Fruit fly (Drosophila melanogaster) whole organism, prepupa: ENCODE results near the gene CG13713.
A peak's percentile ranks its signal among the peaks of the same experiment; 100 is the strongest.

Experiments
- CG10631 ChIP-seq: fragments of 200-800 bp; sonication (Bioruptor generic); optimal IDR thresholded peaks from 2 replicates; lab custom pipeline; 2016; ENCODE audit warnings: missing biosample characterization, missing genetic modification characterization
- CG10669 ChIP-seq: fragments of 200-800 bp; sonication (Bioruptor generic); optimal IDR thresholded peaks from 3 replicates; lab custom pipeline; 2018; ENCODE audit warnings: missing biosample characterization, mild to moderate bottlenecking, missing genetic modification characterization, moderate library complexity
- CG11762 ChIP-seq: fragments of 200-800 bp; sonication (Bioruptor generic); optimal IDR thresholded peaks from 3 replicates; lab custom pipeline; 2016; ENCODE audit warnings: missing biosample characterization, missing genetic modification characterization; ENCODE audit not compliant: insufficient read depth
- CG11902 ChIP-seq: fragments of 200-800 bp; sonication (Bioruptor generic); optimal IDR thresholded peaks from 3 replicates; lab custom pipeline; 2016; ENCODE audit warnings: missing biosample characterization, missing genetic modification characterization
- CG15336 ChIP-seq: fragments of 200-800 bp; sonication (Bioruptor generic); IDR thresholded peaks from 2 replicates; pipeline ENCODE4 v1.3.6; 2022; ENCODE audit warnings: missing biosample characterization, missing genetic modification characterization
- CG1621 ChIP-seq: fragments of 200-800 bp; sonication (Bioruptor generic); optimal IDR thresholded peaks from 3 replicates; lab custom pipeline; 2018; ENCODE audit warnings: missing biosample characterization, mild to moderate bottlenecking, missing genetic modification characterization
- CG16779 ChIP-seq: fragments of 200-800 bp; sonication (Bioruptor generic); optimal IDR thresholded peaks from 3 replicates; lab custom pipeline; 2017; ENCODE audit warnings: missing biosample characterization, mild to moderate bottlenecking, missing genetic modification characterization
- CG32006 ChIP-seq: fragments of 200-800 bp; sonication (Bioruptor generic); optimal IDR thresholded peaks from 3 replicates; lab custom pipeline; 2017; ENCODE audit warnings: missing biosample characterization, mild to moderate bottlenecking, missing genetic modification characterization
- CG34406 ChIP-seq: fragments of 200-800 bp; sonication (Bioruptor generic); optimal IDR thresholded peaks from 3 replicates; lab custom pipeline; 2016; ENCODE audit warnings: missing biosample characterization, missing genetic modification characterization
- CG6163 ChIP-seq: fragments of 200-800 bp; sonication (Bioruptor generic); IDR thresholded peaks from 3 replicates; pipeline ENCODE4 v1.3.6; 2022; ENCODE audit warnings: missing biosample characterization, missing genetic modification characterization
- CG6792 ChIP-seq: fragments of 200-800 bp; sonication (Bioruptor generic); optimal IDR thresholded peaks from 3 replicates; lab custom pipeline; 2016; ENCODE audit warnings: missing biosample characterization, missing genetic modification characterization
- CG6854 ChIP-seq: fragments of 200-800 bp; sonication (Bioruptor generic); optimal IDR thresholded peaks from 2 replicates; lab custom pipeline; 2017; ENCODE audit warnings: missing biosample characterization, mild to moderate bottlenecking, missing genetic modification characterization
- CG7368 ChIP-seq: fragments of 200-800 bp; sonication (Bioruptor generic); optimal IDR thresholded peaks from 3 replicates; lab custom pipeline; 2016; ENCODE audit warnings: missing biosample characterization, missing genetic modification characterization
- CG8119 ChIP-seq: fragments of 200-800 bp; sonication (Bioruptor generic); IDR thresholded peaks from 3 replicates; pipeline ENCODE4 v1.3.6; 2022; ENCODE audit warnings: missing biosample characterization, missing genetic modification characterization
- CG9139 ChIP-seq: fragments of 200-800 bp; sonication (Bioruptor generic); optimal IDR thresholded peaks from 3 replicates; lab custom pipeline; 2017; ENCODE audit warnings: missing biosample characterization, mild to moderate bottlenecking, missing genetic modification characterization
- Eip75B ChIP-seq: fragments of 200-800 bp; sonication (Bioruptor generic); optimal IDR thresholded peaks from 3 replicates; lab custom pipeline; 2016; ENCODE audit warnings: missing biosample characterization, missing genetic modification characterization
- Eip78C ChIP-seq: fragments of 200-800 bp; sonication (Bioruptor generic); peaks from one replicate; lab custom pipeline; 2016; ENCODE audit warnings: missing biosample characterization, missing genetic modification characterization
- Eip93F ChIP-seq: fragments of 200-800 bp; sonication (Bioruptor generic); optimal IDR thresholded peaks from 2 replicates; lab custom pipeline; 2016; ENCODE audit warnings: missing biosample characterization, mild to moderate bottlenecking, missing genetic modification characterization
- Ets21C ChIP-seq: fragments of 200-800 bp; sonication (Bioruptor generic); optimal IDR thresholded peaks from 3 replicates; lab custom pipeline; 2016; ENCODE audit warnings: missing biosample characterization, missing genetic modification characterization
- Ets96B ChIP-seq: fragments of 200-800 bp; optimal IDR thresholded peaks from 2 replicates; lab custom pipeline; 2019; ENCODE audit warnings: missing biosample characterization, mild to moderate bottlenecking, missing genetic modification characterization, moderate library complexity
- Gug ChIP-seq: fragments of 200-800 bp; sonication (Bioruptor generic); IDR thresholded peaks from 2 replicates; pipeline ENCODE4 v1.3.6; 2022; ENCODE audit warnings: missing biosample characterization, missing genetic modification characterization
- Hr38 ChIP-seq: sonication (Bioruptor generic); optimal IDR thresholded peaks from 2 replicates; lab custom pipeline; 2016; ENCODE audit warnings: missing biosample characterization, missing genetic modification characterization
- Lpt ChIP-seq: fragments of 200-800 bp; sonication (Bioruptor generic); optimal IDR thresholded peaks from 3 replicates; lab custom pipeline; 2016; ENCODE audit warnings: missing biosample characterization, missing genetic modification characterization
- OdsH ChIP-seq: fragments of 200-800 bp; sonication (Bioruptor generic); optimal IDR thresholded peaks from 3 replicates; lab custom pipeline; 2016; ENCODE audit warnings: missing biosample characterization, missing genetic modification characterization
- Sox102F ChIP-seq: fragments of 200-800 bp; sonication (Bioruptor generic); optimal IDR thresholded peaks from 2 replicates; lab custom pipeline; 2016; ENCODE audit warnings: missing biosample characterization, mild to moderate bottlenecking, missing genetic modification characterization
- Sox14 ChIP-seq: fragments of 200-800 bp; sonication (Bioruptor generic); optimal IDR thresholded peaks from 3 replicates; lab custom pipeline; 2016; ENCODE audit warnings: missing biosample characterization, missing genetic modification characterization
- achi ChIP-seq: fragments of 200-800 bp; sonication (Bioruptor generic); optimal IDR thresholded peaks from 3 replicates; lab custom pipeline; 2016; ENCODE audit warnings: missing biosample characterization, missing genetic modification characterization
- acj6 ChIP-seq: fragments of 200-800 bp; sonication (Bioruptor generic); optimal IDR thresholded peaks from 3 replicates; lab custom pipeline; 2016; ENCODE audit warnings: missing biosample characterization, missing genetic modification characterization
- dsx ChIP-seq: fragments of 200-800 bp; optimal IDR thresholded peaks from 3 replicates; lab custom pipeline; 2019; ENCODE audit warnings: missing biosample characterization, mild to moderate bottlenecking, missing genetic modification characterization, moderate library complexity; ENCODE audit not compliant: poor library complexity, severe bottlenecking
- eg ChIP-seq: fragments of 200-800 bp; sonication (Bioruptor generic); IDR thresholded peaks from 3 replicates; pipeline ENCODE4 v1.3.6; 2022; ENCODE audit warnings: missing biosample characterization, missing genetic modification characterization
- esn ChIP-seq: fragments of 200-800 bp; sonication (Bioruptor generic); optimal IDR thresholded peaks from 2 replicates; lab custom pipeline; 2016; ENCODE audit warnings: missing biosample characterization, mild to moderate bottlenecking, missing genetic modification characterization, moderate library complexity
- fd59A ChIP-seq: fragments of 200-800 bp; sonication (Bioruptor generic); optimal IDR thresholded peaks from 2 replicates; lab custom pipeline; 2017; ENCODE audit warnings: missing biosample characterization, mild to moderate bottlenecking, missing genetic modification characterization, missing genetic modification reagents
- fd85E ChIP-seq: fragments of 200-800 bp; sonication (Bioruptor generic); optimal IDR thresholded peaks from 3 replicates; lab custom pipeline; 2016; ENCODE audit warnings: missing biosample characterization, missing genetic modification characterization
- fkh ChIP-seq: fragments of 200-800 bp; sonication (Bioruptor generic); optimal IDR thresholded peaks from 3 replicates; lab custom pipeline; 2017; ENCODE audit warnings: missing biosample characterization, mild to moderate bottlenecking, missing genetic modification characterization, moderate library complexity
- lz ChIP-seq: fragments of 200-800 bp; sonication (Bioruptor generic); optimal IDR thresholded peaks from 3 replicates; lab custom pipeline; 2016; ENCODE audit warnings: missing biosample characterization, missing genetic modification characterization
- pdm3 ChIP-seq: fragments of 200-800 bp; sonication (Bioruptor generic); optimal IDR thresholded peaks from 3 replicates; lab custom pipeline; 2016; ENCODE audit warnings: missing biosample characterization, missing genetic modification characterization
- salr ChIP-seq, 2 experiments: fragments of 200-800 bp; sonication (Bioruptor generic); optimal IDR thresholded peaks; 3 replicates each; lab custom pipeline; 2016 to 2018; ENCODE audit warnings: missing biosample characterization in 2 of 2, missing genetic modification characterization in 2 of 2, mild to moderate bottlenecking in 1 of 2
- ss ChIP-seq, 2 experiments: fragments of 200-800 bp; sonication (Bioruptor generic); optimal IDR thresholded peaks; 2 replicates in 1 of 2; 3 replicates in 1 of 2; lab custom pipeline; 2017 to 2018; ENCODE audit warnings: mild to moderate bottlenecking in 2 of 2, missing biosample characterization in 2 of 2, missing genetic modification characterization in 2 of 2, moderate library complexity in 1 of 2
- svp ChIP-seq: fragments of 200-800 bp; sonication (Bioruptor generic); peaks from one replicate; lab custom pipeline; 2016; ENCODE audit warnings: missing biosample characterization, missing genetic modification characterization
- topi ChIP-seq: fragments of 200-800 bp; sonication (Bioruptor generic); optimal IDR thresholded peaks from 3 replicates; lab custom pipeline; 2016; ENCODE audit warnings: missing biosample characterization, missing genetic modification characterization
- vri ChIP-seq: fragments of 200-800 bp; sonication (Bioruptor generic); optimal IDR thresholded peaks from 3 replicates; lab custom pipeline; 2016; ENCODE audit warnings: missing biosample characterization, mild to moderate bottlenecking, missing genetic modification characterization

The CG13713 gene

dm6 chr3L:4679063-4679462 lies 18.3 kb upstream of the CG13713 start (continued):
- TF ChIP-seq fd85E (no peak), vri (GFP tag; lab: Kevin White, UChicago) (no peak), CG10669 (GFP tag; lab: Kevin White, UChicago) (peak; percentile 36), CG11762 (peak; percentile 11), achi (no peak), CG15336 (GFP tag; lab: Robert Waterston, UW) (no peak), ss (GFP tag; optimal IDR thresholded peaks at IDR 0.05; lab: Kevin White, UChicago) (peak in 1 of 2 experiments; percentile 42), OdsH (GFP tag; lab: Kevin White, UChicago) (no peak), topi (GFP tag; lab: Kevin White, UChicago) (peak; percentile 37), pdm3 (GFP tag; lab: Kevin White, UChicago) (no peak), CG6792 (GFP tag; lab: Kevin White, UChicago) (no peak), eg (GFP tag; lab: Robert Waterston, UW) (peak; percentile 45; the same call in 1 of the 3 replicates), CG10631 (GFP tag; lab: Kevin White, UChicago) (peak; percentile 36), acj6 (GFP tag; lab: Kevin White, UChicago) (no peak), Ets21C (GFP tag; lab: Kevin White, UChicago) (no peak), salr (GFP tag; optimal IDR thresholded peaks at IDR 0.05; lab: Kevin White, UChicago) (no peak), lz (GFP tag; lab: Kevin White, UChicago) (no peak), fd59A (GFP tag; lab: Kevin White, UChicago) (no peak), Eip93F (no peak), CG6163 (no peak), Hr38 (GFP tag; lab: Kevin White, UChicago) (no peak), CG16779 (no peak), Sox14 (GFP tag; lab: Kevin White, UChicago) (no peak), dsx (GFP tag; lab: Kevin White, UChicago) (no peak), Sox102F (GFP tag; lab: Kevin White, UChicago) (no peak), Eip75B (GFP tag; lab: Kevin White, UChicago) (peak; percentile 53), esn (no peak), Gug (GFP tag; lab: Robert Waterston, UW) (0 out of 2 replicates have a peak, but pooled peaks have one; percentile 14), Lpt (GFP tag; lab: Kevin White, UChicago) (no peak), CG7368 (GFP tag; lab: Kevin White, UChicago) (no peak), CG8119 (GFP tag; lab: Robert Waterston, UW) (0 out of 3 replicates have a peak, but pooled peaks have one; percentile 18), CG34406 (GFP tag; lab: Kevin White, UChicago) (no peak)

dm6 chr3L:4684622-4685276 lies 12.7 kb upstream of the CG13713 start:
- peak; percentile 66 for TF ChIP-seq Eip78C (GFP tag; lab: Kevin White, UChicago)
- TF ChIP-seq svp: peak; percentile 80
- TF ChIP-seq Sox14 (GFP tag; lab: Kevin White, UChicago): no peak
- TF ChIP-seq, all 60 proteins: peak for 2

dm6 chr3L:4686050-4686449 lies 11.4 kb upstream of the CG13713 start:
- no peak for TF ChIP-seq CG10631 (GFP tag; lab: Kevin White, UChicago)
- TF ChIP-seq svp: peak; percentile 54
- no peak for TF ChIP-seq Gug (GFP tag; lab: Robert Waterston, UW)
- TF ChIP-seq Eip78C (GFP tag; lab: Kevin White, UChicago): peak; percentile 21
- no peak for TF ChIP-seq CG32006 (GFP tag; lab: Kevin White, UChicago)

DNA sequence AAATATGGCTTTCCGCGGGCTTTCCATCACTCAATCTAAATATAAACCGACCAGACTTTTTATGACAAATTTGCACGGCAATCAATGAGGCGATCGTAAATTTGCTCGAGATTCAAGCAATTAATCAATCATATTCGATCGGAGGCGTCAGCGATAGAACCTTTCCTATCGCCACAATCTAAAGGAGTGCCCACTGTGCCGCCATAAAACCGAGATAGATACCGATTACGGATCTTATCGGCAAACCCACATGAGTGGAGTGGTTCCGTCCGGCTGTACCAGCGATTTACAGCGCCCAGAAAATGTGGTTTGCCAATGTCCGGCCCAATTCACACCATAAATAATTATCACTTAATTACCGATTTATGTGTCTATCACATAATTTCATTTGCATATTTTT lies 10.8 kb upstream of the CG13713 start:
- TF ChIP-seq fd59A (GFP tag; lab: Kevin White, UChicago): no peak
- no peak for TF ChIP-seq CG1621 (tag; lab: Kevin White, UChicago)
- no peak for TF ChIP-seq CG9139 (GFP tag; lab: Kevin White, UChicago)
- no peak for TF ChIP-seq fkh
- no peak for TF ChIP-seq svp
- TF ChIP-seq Ets96B: no peak
- TF ChIP-seq CG11902 (GFP tag; lab: Kevin White, UChicago): no peak
- no peak for TF ChIP-seq acj6 (GFP tag; lab: Kevin White, UChicago)
- TF ChIP-seq CG6854 (GFP tag; lab: Kevin White, UChicago): no peak
- TF ChIP-seq CG34406 (GFP tag; lab: Kevin White, UChicago): no peak
- TF ChIP-seq topi (GFP tag; lab: Kevin White, UChicago): no peak
- no peak for TF ChIP-seq CG6792 (GFP tag; lab: Kevin White, UChicago)
- TF ChIP-seq CG6163: no peak
- TF ChIP-seq CG15336 (GFP tag; lab: Robert Waterston, UW): no peak
- no peak for TF ChIP-seq Sox14 (GFP tag; lab: Kevin White, UChicago)
- TF ChIP-seq CG10669 (GFP tag; lab: Kevin White, UChicago): no peak
